Comparison of ENCODE assay signal across 2 fruit fly cellular contexts in the genomic region with DNA sequence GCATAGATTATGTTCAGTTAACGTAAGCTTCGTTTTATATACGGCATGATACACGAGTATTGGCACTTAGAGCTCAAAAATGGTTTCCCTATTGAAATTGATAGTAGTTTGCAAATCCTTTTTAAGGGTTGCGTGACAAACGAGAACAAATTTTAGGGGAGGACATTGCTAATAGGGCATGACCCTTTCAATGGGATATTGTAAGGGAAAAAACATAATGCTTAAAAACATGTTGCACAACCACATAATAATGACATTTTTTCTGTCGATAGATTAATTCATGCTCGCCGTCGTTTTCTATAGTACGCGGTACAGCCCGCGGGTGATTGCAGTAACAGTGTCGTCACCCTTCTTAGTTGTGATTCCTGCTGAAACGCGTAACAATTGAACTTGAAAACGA.
TF ChIP-seq lines count a peak whose summit lies in the region.

No protein-coding gene starts in this region.

- no peak for TF ChIP-seq CTCF in whole organism, embryonic (GFP tag; optimal IDR thresholded peaks at IDR 0.05; lab: Kevin White, UChicago)

TF ChIP-seq in whole organism, adult, 20 proteins besides CTCF, POLR2A, EP300 and RAD21:
- TF ChIP-seq kay (GFP tag; lab: Kevin White, UChicago; ENCODE audit: borderline replicate concordance) (peak; percentile 78), CG14711 (tag; optimal IDR thresholded peaks at IDR 0.05; lab: Kevin White, UChicago) (no peak), ovo (GFP tag; optimal IDR thresholded peaks at IDR 0.05; lab: Kevin White, UChicago) (no peak), toe (GFP tag; optimal IDR thresholded peaks at IDR 0.05; lab: Kevin White, UChicago) (no peak), Clk (GFP tag; optimal IDR thresholded peaks at IDR 0.05; lab: Kevin White, UChicago) (no peak), bab1 (GFP tag; optimal IDR thresholded peaks at IDR 0.05; lab: Kevin White, UChicago) (no peak), CG12768 (GFP tag; optimal IDR thresholded peaks at IDR 0.05; lab: Kevin White, UChicago) (no peak), CG7045 (GFP tag; optimal IDR thresholded peaks at IDR 0.05; lab: Kevin White, UChicago) (no peak)

TF ChIP-seq in whole organism, embryonic, 481 proteins besides CTCF, POLR2A, EP300 and RAD21:
- TF ChIP-seq CG7271 (tag; optimal IDR thresholded peaks at IDR 0.05; lab: Kevin White, UChicago) (no peak), sqz (GFP tag; optimal IDR thresholded peaks at IDR 0.05; lab: Kevin White, UChicago) (peak; percentile 30), D (optimal IDR thresholded peaks at IDR 0.05; lab: Kevin White, UChicago) (no peak), D (GFP tag; optimal IDR thresholded peaks at IDR 0.05; lab: Kevin White, UChicago) (peak; percentile 15), gsb-n (tag; optimal IDR thresholded peaks at IDR 0.05; lab: Kevin White, UChicago) (peak; percentile 81), CG2199 (GFP tag; IDR thresholded peaks at IDR 0.05; lab: Robert Waterston, UW) (0 out of 3 replicates have a peak, but pooled peaks have one; percentile 56)

Comparison
In these comparisons a context has a peak if more than half of its experiments do, and no peak if none do; other contexts are left out.
1. Of the 1 proteins assayed by ChIP-seq in both whole organism, embryonic and whole organism, adult: peak only in whole organism, embryonic: none; only in whole organism, adult: kay; in both: none; in neither: 0.